Fruit fly (Drosophila melanogaster) whole organism, embryonic: ENCODE measurements around the gene CG14229.

Experiments used
- Abd-B ChIP-seq: fragments of 200-800 bp; sonication (Bioruptor generic); optimal IDR thresholded peaks from 2 replicates; lab custom pipeline; 2018; ENCODE audit warnings: missing biosample characterization, mild to moderate bottlenecking, missing genetic modification characterization, moderate library complexity
- Asciz ChIP-seq: fragments of 200-800 bp; sonication (Bioruptor generic); optimal IDR thresholded peaks from 2 replicates; lab custom pipeline; 2017; ENCODE audit warnings: missing biosample characterization, mild to moderate bottlenecking, missing genetic modification characterization, missing genetic modification reagents
- Bgb ChIP-seq: fragments of 200-800 bp; sonication (Bioruptor generic); IDR thresholded peaks from 2 replicates; pipeline ENCODE4 v1.3.6; 2022; ENCODE audit warnings: missing biosample characterization, missing genetic modification characterization; ENCODE audit not compliant: partially characterized antibody
- BtbVII ChIP-seq: fragments of 200-800 bp; sonication (Bioruptor generic); optimal IDR thresholded peaks from 3 replicates; lab custom pipeline; 2017; ENCODE audit warnings: missing biosample characterization, mild to moderate bottlenecking, missing genetic modification characterization
- CG10366 ChIP-seq: fragments of 200-800 bp; sonication (Bioruptor generic); IDR thresholded peaks from 2 replicates; pipeline ENCODE4 v1.3.6; 2022; ENCODE audit warnings: missing biosample characterization, missing genetic modification characterization
- CG10565 ChIP-seq: fragments of 200-800 bp; sonication (Bioruptor generic); optimal IDR thresholded peaks from 3 replicates; lab custom pipeline; 2016; ENCODE audit warnings: missing biosample characterization, mild to moderate bottlenecking, missing genetic modification characterization
- CG12744 ChIP-seq: fragments of 200-800 bp; sonication (Bioruptor generic); optimal IDR thresholded peaks from 2 replicates; lab custom pipeline; 2016; ENCODE audit warnings: missing biosample characterization, missing genetic modification characterization
- CG13424 ChIP-seq: fragments of 200-800 bp; sonication (Bioruptor generic); optimal IDR thresholded peaks from 2 replicates; lab custom pipeline; 2019; ENCODE audit warnings: missing biosample characterization, mild to moderate bottlenecking, missing genetic modification characterization, moderate library complexity
- CG14860 ChIP-seq: fragments of 200-800 bp; sonication (Bioruptor generic); IDR thresholded peaks from 3 replicates; pipeline ENCODE4 v1.3.6; 2022; ENCODE audit warnings: missing biosample characterization, missing genetic modification characterization; ENCODE audit not compliant: partially characterized antibody
- CG15479 ChIP-seq: fragments of 200-800 bp; sonication (Bioruptor generic); optimal IDR thresholded peaks from 3 replicates; lab custom pipeline; 2019; ENCODE audit warnings: missing biosample characterization, mild to moderate bottlenecking, missing genetic modification characterization, moderate library complexity
- CG17186 ChIP-seq: fragments of 200-800 bp; sonication (Bioruptor generic); optimal IDR thresholded peaks from 3 replicates; lab custom pipeline; 2017; ENCODE audit warnings: missing biosample characterization, missing genetic modification reagents, missing genetic modification characterization
- CG17359 ChIP-seq: fragments of 200-800 bp; sonication (Bioruptor generic); optimal IDR thresholded peaks from 3 replicates; lab custom pipeline; 2018; ENCODE audit warnings: missing biosample characterization, mild to moderate bottlenecking, missing genetic modification characterization, moderate library complexity
- CG17612 ChIP-seq: fragments of 200-800 bp; sonication (Bioruptor generic); IDR thresholded peaks from 2 replicates; pipeline ENCODE4 v1.3.6; 2022; ENCODE audit warnings: missing biosample characterization, missing genetic modification characterization
- CG18011 ChIP-seq: fragments of 200-800 bp; sonication (Bioruptor generic); optimal IDR thresholded peaks from 2 replicates; lab custom pipeline; 2017; ENCODE audit warnings: missing biosample characterization, missing genetic modification characterization, mild to moderate bottlenecking, moderate library complexity, missing genotype
- CG18262 ChIP-seq: fragments of 200-800 bp; optimal IDR thresholded peaks from 3 replicates; lab custom pipeline; 2019; ENCODE audit warnings: missing biosample characterization, mild to moderate bottlenecking, missing genetic modification characterization, moderate library complexity
- CG18764 ChIP-seq: fragments of 200-800 bp; sonication (Bioruptor generic); optimal IDR thresholded peaks from 3 replicates; lab custom pipeline; 2016; ENCODE audit warnings: missing biosample characterization, missing genetic modification characterization
- CG2678 ChIP-seq: fragments of 200-800 bp; sonication (Bioruptor generic); optimal IDR thresholded peaks from 3 replicates; lab custom pipeline; 2019; ENCODE audit warnings: missing biosample characterization, mild to moderate bottlenecking, missing genetic modification characterization, moderate library complexity
- CG2889 ChIP-seq: fragments of 200-800 bp; sonication (Bioruptor generic); IDR thresholded peaks from 3 replicates; pipeline ENCODE4 v1.3.6; 2022; ENCODE audit warnings: missing biosample characterization, missing genetic modification characterization
- CG30431 ChIP-seq: fragments of 200-800 bp; sonication (Bioruptor generic); optimal IDR thresholded peaks from 2 replicates; lab custom pipeline; 2017; ENCODE audit warnings: missing biosample characterization, missing genetic modification characterization
- CG31441 ChIP-seq: fragments of 200-800 bp; sonication (Bioruptor generic); IDR thresholded peaks from 2 replicates; pipeline ENCODE4 v1.3.6; 2022; ENCODE audit warnings: missing biosample characterization, missing genetic modification characterization
- CG4360 ChIP-seq: fragments of 200-800 bp; sonication (Bioruptor generic); IDR thresholded peaks from 2 replicates; pipeline ENCODE4 v1.3.6; 2022; ENCODE audit warnings: missing biosample characterization, missing genetic modification characterization
- CG43689 ChIP-seq: fragments of 200-800 bp; sonication (Bioruptor generic); IDR thresholded peaks from 2 replicates; pipeline ENCODE4 v1.3.6; 2022; ENCODE audit warnings: missing biosample characterization, missing genetic modification characterization
- CG6813 ChIP-seq: fragments of 200-800 bp; sonication (Bioruptor generic); optimal IDR thresholded peaks from 2 replicates; lab custom pipeline; 2017; ENCODE audit warnings: missing biosample characterization, missing genetic modification characterization, mild to moderate bottlenecking, moderate library complexity, missing genetic modification reagents
- CG8359 ChIP-seq: fragments of 200-800 bp; sonication (Bioruptor generic); optimal IDR thresholded peaks from 2 replicates; lab custom pipeline; 2017; ENCODE audit warnings: missing biosample characterization, mild to moderate bottlenecking, missing genetic modification characterization, borderline replicate concordance
- CG9876 ChIP-seq: fragments of 200-800 bp; sonication (Bioruptor generic); optimal IDR thresholded peaks from 2 replicates; lab custom pipeline; 2016; ENCODE audit warnings: missing biosample characterization, missing genetic modification characterization
- Camta ChIP-seq: fragments of 200-800 bp; sonication (Bioruptor generic); optimal IDR thresholded peaks from 2 replicates; lab custom pipeline; 2016; ENCODE audit warnings: missing biosample characterization, missing genetic modification characterization
- ERR ChIP-seq: fragments of 200-800 bp; sonication (Bioruptor generic); optimal IDR thresholded peaks from 2 replicates; lab custom pipeline; 2016; ENCODE audit warnings: missing biosample characterization, missing genetic modification characterization
- Hmr ChIP-seq: fragments of 200-800 bp; sonication (Bioruptor generic); optimal IDR thresholded peaks from 3 replicates; lab custom pipeline; 2017; ENCODE audit warnings: mild to moderate bottlenecking, missing biosample characterization, missing genetic modification reagents, missing genetic modification characterization
- Nf-YB ChIP-seq: fragments of 200-800 bp; sonication (Bioruptor generic); optimal IDR thresholded peaks from 3 replicates; lab custom pipeline; 2019; ENCODE audit warnings: missing biosample characterization, mild to moderate bottlenecking, missing genetic modification characterization, moderate library complexity
- Rfx ChIP-seq: fragments of 200-800 bp; sonication (Bioruptor generic); IDR thresholded peaks from 2 replicates; pipeline ENCODE4 v1.3.6; 2022; ENCODE audit warnings: missing biosample characterization, missing genetic modification characterization
- Ssrp ChIP-seq: fragments of 200-800 bp; sonication (Bioruptor generic); optimal IDR thresholded peaks from 2 replicates; lab custom pipeline; 2018; ENCODE audit warnings: missing biosample characterization, mild to moderate bottlenecking, missing genetic modification characterization, moderate library complexity
- aop ChIP-seq: fragments of 200-800 bp; sonication (Bioruptor generic); IDR thresholded peaks from 2 replicates; pipeline ENCODE4 v1.3.6; 2022; ENCODE audit warnings: missing biosample characterization, missing genetic modification characterization
- bab2 ChIP-seq: fragments of 200-800 bp; sonication (Bioruptor generic); optimal IDR thresholded peaks from 2 replicates; lab custom pipeline; 2016; ENCODE audit warnings: missing biosample characterization, missing genetic modification characterization
- bsh ChIP-seq, 2 experiments: fragments of 200-800 bp; sonication (Bioruptor generic); optimal IDR thresholded peaks; 2 replicates each; lab custom pipeline; 2017 to 2018; ENCODE audit warnings: mild to moderate bottlenecking in 2 of 2, missing biosample characterization in 2 of 2, missing genetic modification characterization in 2 of 2, moderate library complexity in 1 of 2
- cato ChIP-seq: fragments of 200-800 bp; sonication (Bioruptor generic); optimal IDR thresholded peaks from 2 replicates; lab custom pipeline; 2016; ENCODE audit warnings: missing biosample characterization, missing genetic modification characterization, borderline replicate concordance
- crp ChIP-seq, 2 experiments: fragments of 200-800 bp; sonication (Bioruptor generic); optimal IDR thresholded peaks; 2 replicates in 1 of 2; 3 replicates in 1 of 2; lab custom pipeline; 2017; ENCODE audit warnings: missing biosample characterization in 2 of 2, missing genetic modification characterization in 2 of 2, mild to moderate bottlenecking in 1 of 2, moderate library complexity in 1 of 2
- dmrt11E ChIP-seq: fragments of 200-800 bp; sonication (Bioruptor generic); optimal IDR thresholded peaks from 3 replicates; lab custom pipeline; 2018; ENCODE audit warnings: missing biosample characterization, mild to moderate bottlenecking, missing genetic modification characterization, moderate library complexity
- emc ChIP-seq: fragments of 200-800 bp; sonication (Bioruptor generic); optimal IDR thresholded peaks from 2 replicates; lab custom pipeline; 2016; ENCODE audit warnings: missing biosample characterization, missing genetic modification characterization
- gce ChIP-seq: fragments of 200-800 bp; sonication (Bioruptor generic); IDR thresholded peaks from 3 replicates; pipeline ENCODE4 v1.3.6; 2022; ENCODE audit warnings: missing biosample characterization, missing genetic modification characterization
- gcm ChIP-seq: fragments of 200-800 bp; sonication (Bioruptor generic); optimal IDR thresholded peaks from 2 replicates; lab custom pipeline; 2019; ENCODE audit warnings: missing biosample characterization, mild to moderate bottlenecking, missing genetic modification characterization, moderate library complexity
- gem ChIP-seq: fragments of 200-800 bp; sonication (Bioruptor generic); optimal IDR thresholded peaks from 2 replicates; lab custom pipeline; 2019; ENCODE audit warnings: missing biosample characterization, mild to moderate bottlenecking, missing genetic modification characterization, moderate library complexity
- hkb ChIP-seq, 2 experiments: fragments of 200-800 bp in 1 of 2; fragments of >200 bp in 1 of 2; sonication (Bioruptor generic) in 1 of 2; IDR thresholded peaks in 1 of 2; optimal IDR thresholded peaks in 1 of 2; 2 replicates each; pipeline versions ENCODE4 v1.3.6 to Lab custom; 2017 to 2022; ENCODE audit warnings: missing biosample characterization in 1 of 2, missing genetic modification characterization in 1 of 2
- jigr1 ChIP-seq: fragments of 200-800 bp; sonication (Bioruptor generic); IDR thresholded peaks from 3 replicates; pipeline ENCODE4 v1.3.6; 2022; ENCODE audit warnings: missing biosample characterization, missing genetic modification characterization
- lab ChIP-seq: fragments of 200-800 bp; sonication (Bioruptor generic); optimal IDR thresholded peaks from 3 replicates; lab custom pipeline; 2017; ENCODE audit warnings: missing biosample characterization, missing genetic modification characterization, mild to moderate bottlenecking, moderate library complexity, missing genetic modification reagents
- sim ChIP-seq: fragments of 200-800 bp; sonication (Bioruptor generic); IDR thresholded peaks from 2 replicates; pipeline ENCODE4 v1.3.6; 2022; ENCODE audit warnings: missing biosample characterization, missing genetic modification characterization
- stwl ChIP-seq: fragments of 200-800 bp; sonication (Bioruptor generic); optimal IDR thresholded peaks from 3 replicates; lab custom pipeline; 2018; ENCODE audit warnings: missing biosample characterization, mild to moderate bottlenecking, missing genetic modification characterization, moderate library complexity
- zen ChIP-seq: fragments of 200-800 bp; sonication (Bioruptor generic); optimal IDR thresholded peaks from 3 replicates; lab custom pipeline; 2018; ENCODE audit warnings: missing biosample characterization, mild to moderate bottlenecking, missing genetic modification characterization, moderate library complexity
- zfh2 ChIP-seq: fragments of 200-800 bp; sonication (Bioruptor generic); optimal IDR thresholded peaks from 2 replicates; lab custom pipeline; 2016; ENCODE audit warnings: missing biosample characterization, missing genetic modification characterization

CG14229 gene

DNA sequence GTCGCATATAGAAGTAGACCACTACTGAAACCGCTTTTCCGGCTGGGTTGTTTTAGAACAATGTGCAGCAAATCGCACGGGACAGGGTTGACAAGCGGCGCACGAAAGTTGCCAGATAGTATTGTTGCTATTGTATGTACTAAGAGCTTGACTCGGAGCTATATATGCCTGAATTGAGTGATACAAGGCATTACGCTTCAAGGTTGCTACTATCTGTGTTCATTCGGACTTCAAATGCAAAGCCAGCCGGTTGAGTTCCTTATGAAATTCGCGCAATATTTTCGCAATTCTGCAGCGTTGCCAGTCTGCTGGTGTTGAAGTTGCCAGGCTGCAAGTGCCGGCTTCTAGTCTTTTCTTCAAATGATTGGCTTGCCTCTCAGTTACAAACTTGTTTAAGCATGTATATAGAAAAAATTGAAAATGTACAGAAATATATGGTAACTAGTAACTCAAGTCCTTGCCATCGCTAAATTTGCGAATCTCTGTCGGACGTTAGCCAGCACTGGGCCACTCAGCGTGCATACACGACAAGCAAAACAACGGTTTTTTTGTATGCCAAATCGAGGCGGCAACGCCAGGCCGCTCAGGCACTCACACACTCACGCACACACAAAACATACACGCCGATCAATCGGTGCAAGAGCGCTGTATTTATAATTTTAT is 43.2 kb downstream of the CG14229 start, which contains the start of the genes Ranbp21 and Elys (continued):
- peak; percentile 76 for TF ChIP-seq CG15479 (GFP tag; lab: Kevin White, UChicago)
- 0 out of 3 replicates have a peak, but pooled peaks have one; percentile 27 for TF ChIP-seq CG2889
- TF ChIP-seq CG4360 (GFP tag; lab: Robert Waterston, UW): no peak
- TF ChIP-seq CG43689 (GFP tag; lab: Robert Waterston, UW): no peak; the same call in 1 of the 2 replicates
- TF ChIP-seq CG17612 (GFP tag; lab: Robert Waterston, UW): no peak
- peak; percentile 12 for TF ChIP-seq CG17186 (GFP tag; lab: Kevin White, UChicago)
- TF ChIP-seq ERR: no peak
- no peak for TF ChIP-seq jigr1 (GFP tag; lab: Robert Waterston, UW)
- TF ChIP-seq CG30431: peak; percentile 15
- no peak for TF ChIP-seq BtbVII
- peak; percentile 21 for TF ChIP-seq CG12744 (GFP tag; lab: Kevin White, UChicago)
- no peak for TF ChIP-seq gcm
- no peak for TF ChIP-seq emc
- TF ChIP-seq crp (GFP tag; optimal IDR thresholded peaks at IDR 0.05; lab: Kevin White, UChicago): peak in 1 of 2 experiments; percentile 38
- no peak for TF ChIP-seq gem (tag; lab: Kevin White, UChicago)
- no peak for TF ChIP-seq CG31441
- peak in 1 of 2 experiments; percentile 31 for TF ChIP-seq bsh (GFP tag; optimal IDR thresholded peaks at IDR 0.05; lab: Kevin White, UChicago)
- no peak for TF ChIP-seq zen (tag; lab: Kevin White, UChicago)
- TF ChIP-seq CG9876: peak; percentile 19
- no peak for TF ChIP-seq CG18262 (tag; lab: Kevin White, UChicago)
- TF ChIP-seq CG10366: peak; percentile 55
- peak; percentile 36 for TF ChIP-seq CG13424
- TF ChIP-seq gce (GFP tag; lab: Robert Waterston, UW): no peak
- no peak for TF ChIP-seq CG8359 (GFP tag; lab: Kevin White, UChicago)
- peak; percentile 68 for TF ChIP-seq bab2 (GFP tag; lab: Kevin White, UChicago)
- no peak for TF ChIP-seq Nf-YB
- peak; percentile 72 for TF ChIP-seq hkb (optimal IDR thresholded peaks at IDR 0.05; lab: Kevin White, UChicago)
- peak; percentile 53; the same call in 1 of the 2 replicates for TF ChIP-seq hkb (GFP tag; IDR thresholded peaks at IDR 0.05; lab: Robert Waterston, UW)
- TF ChIP-seq Rfx (GFP tag; lab: Robert Waterston, UW): peak; percentile 66; the same call in 1 of the 2 replicates
- TF ChIP-seq Camta (GFP tag; lab: Kevin White, UChicago): peak; percentile 23
- no peak for TF ChIP-seq Hmr (GFP tag; lab: Kevin White, UChicago)
- TF ChIP-seq zfh2 (GFP tag; lab: Kevin White, UChicago): peak; percentile 75
- TF ChIP-seq sim (GFP tag; lab: Robert Waterston, UW): no peak
- no peak for TF ChIP-seq CG2678 (tag; lab: Kevin White, UChicago)
- no peak for TF ChIP-seq CG18764 (GFP tag; lab: Kevin White, UChicago)
- TF ChIP-seq Abd-B (GFP tag; lab: Kevin White, UChicago): peak; percentile 37
- TF ChIP-seq aop (GFP tag; lab: Robert Waterston, UW): no peak
- peak; percentile 45 for TF ChIP-seq dmrt11E (tag; lab: Kevin White, UChicago)
- no peak for TF ChIP-seq CG10565 (GFP tag; lab: Kevin White, UChicago)
- peak; percentile 51 for TF ChIP-seq stwl (tag; lab: Kevin White, UChicago)
- TF ChIP-seq Asciz (GFP tag; lab: Kevin White, UChicago): no peak
- TF ChIP-seq cato (GFP tag; lab: Kevin White, UChicago): no peak
- no peak for TF ChIP-seq CG6813 (GFP tag; lab: Kevin White, UChicago)
- no peak for TF ChIP-seq CG17359 (tag; lab: Kevin White, UChicago)
- no peak for TF ChIP-seq lab (GFP tag; lab: Kevin White, UChicago)
- peak; percentile 31; the same call in 1 of the 2 replicates for TF ChIP-seq Bgb (GFP tag; lab: Robert Waterston, UW)
- TF ChIP-seq CG14860 (GFP tag; lab: Robert Waterston, UW): no peak
- peak; percentile 36 for TF ChIP-seq Ssrp
- no peak for TF ChIP-seq CG18011 (GFP tag; lab: Kevin White, UChicago)
